Fruit fly (Drosophila melanogaster) whole organism, pupa: ENCODE data around the gene Nca.

Experiments used
- CG13204 ChIP-seq: fragments of 200-800 bp; sonication (Bioruptor generic); optimal IDR thresholded peaks from 2 replicates; lab custom pipeline; 2018; ENCODE audit warnings: missing biosample characterization, mild to moderate bottlenecking, missing genetic modification characterization, moderate library complexity
- CG15710 ChIP-seq: fragments of 200-800 bp; sonication (Bioruptor generic); optimal IDR thresholded peaks from 2 replicates; lab custom pipeline; 2018; ENCODE audit warnings: missing biosample characterization, mild to moderate bottlenecking, missing genetic modification characterization, moderate library complexity
- CG17806 ChIP-seq: fragments of 200-800 bp; sonication (Bioruptor generic); optimal IDR thresholded peaks from 2 replicates; lab custom pipeline; 2018; ENCODE audit warnings: missing biosample characterization, mild to moderate bottlenecking, missing genetic modification characterization, moderate library complexity
- CG32121 ChIP-seq: fragments of 200-800 bp; sonication (Bioruptor generic); IDR thresholded peaks from 2 replicates; pipeline ENCODE4 v1.3.6; 2022; ENCODE audit warnings: missing biosample characterization, missing genetic modification characterization
- CG34367 ChIP-seq: fragments of 200-800 bp; sonication (Bioruptor generic); optimal IDR thresholded peaks from 2 replicates; lab custom pipeline; 2018; ENCODE audit warnings: missing biosample characterization, mild to moderate bottlenecking, missing genetic modification characterization
- CG8301 ChIP-seq: fragments of 200-800 bp; sonication (Bioruptor generic); optimal IDR thresholded peaks from 2 replicates; lab custom pipeline; 2018; ENCODE audit warnings: missing biosample characterization, mild to moderate bottlenecking, missing genetic modification characterization
- D1 ChIP-seq: fragments of 200-800 bp; sonication (Bioruptor generic); optimal IDR thresholded peaks from 2 replicates; lab custom pipeline; 2018; ENCODE audit warnings: missing biosample characterization, mild to moderate bottlenecking, missing genetic modification characterization, moderate library complexity
- EcR ChIP-seq: fragments of 200-800 bp; sonication (Bioruptor generic); optimal IDR thresholded peaks from 3 replicates; lab custom pipeline; 2019; ENCODE audit warnings: missing biosample characterization, missing genetic modification characterization, mild to moderate bottlenecking, moderate library complexity, missing genetic modification reagents
- Pif1A ChIP-seq: fragments of 200-800 bp; sonication (Bioruptor generic); optimal IDR thresholded peaks from 3 replicates; lab custom pipeline; 2016; ENCODE audit warnings: missing biosample characterization, missing genetic modification characterization
- fd96Ca ChIP-seq: fragments of 200-800 bp; sonication (Bioruptor generic); IDR thresholded peaks from 3 replicates; pipeline ENCODE4 v1.3.6; 2022; ENCODE audit warnings: missing biosample characterization, missing genetic modification characterization

DNA sequence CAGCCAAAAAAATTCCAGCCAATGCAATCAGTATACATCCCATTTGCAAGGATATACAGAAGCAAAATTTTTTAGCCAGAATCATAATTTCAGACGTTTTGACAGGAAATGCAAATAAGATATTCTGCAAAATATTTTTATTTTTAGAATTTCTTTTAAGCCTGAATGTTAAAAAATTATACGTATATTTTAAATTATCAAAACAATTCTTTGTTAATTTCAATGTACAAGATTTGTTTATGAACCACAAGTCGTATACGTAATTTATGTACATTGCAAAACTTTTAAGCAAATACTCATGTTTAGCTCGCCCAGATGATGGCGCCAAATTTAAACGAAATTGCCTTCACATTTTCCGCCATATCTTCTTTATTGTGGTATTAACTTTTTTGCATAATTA is 37.3 kb upstream of the Nca start, which contains the start of gene CG42654:
- TF ChIP-seq Pif1A (GFP tag; lab: Kevin White, UChicago) (no peak), D1 (tag; lab: Kevin White, UChicago) (no peak), CG17806 (tag; lab: Kevin White, UChicago) (no peak), EcR (GFP tag; lab: Kevin White, UChicago) (no peak), CG32121 (GFP tag; lab: Robert Waterston, UW) (no peak), CG8301 (tag; lab: Kevin White, UChicago) (no peak), CG13204 (GFP tag; lab: Kevin White, UChicago) (no peak), CG15710 (tag; lab: Kevin White, UChicago) (no peak), fd96Ca (GFP tag; lab: Robert Waterston, UW) (no peak), CG34367 (tag; lab: Kevin White, UChicago) (no peak)
